Worm (Caenorhabditis elegans) whole organism, late embryonic: ENCODE data around the gene F54C8.6.

ENCODE experiments used
- C08G9.2 ChIP-seq: sonication (generic microtip); optimal IDR thresholded peaks from 2 replicates; lab custom pipeline; 2016; ENCODE audit warnings: mild to moderate bottlenecking, missing genetic modification characterization, moderate library complexity, missing compliant biosample characterization
- C38D4.7 ChIP-seq: fragments of 200-800 bp; sonication (Bioruptor generic); optimal IDR thresholded peaks from 2 replicates; lab custom pipeline; 2018; ENCODE audit warnings: mild to moderate bottlenecking, missing genetic modification characterization, moderate library complexity, missing compliant biosample characterization
- F13H6.1 ChIP-seq: sonication (generic microtip); optimal IDR thresholded peaks from 2 replicates; lab custom pipeline; 2016; ENCODE audit warnings: missing genetic modification characterization, missing compliant biosample characterization
- K02D7.2 ChIP-seq: sonication (generic microtip); optimal IDR thresholded peaks from 2 replicates; lab custom pipeline; 2017; ENCODE audit warnings: mild to moderate bottlenecking, missing genetic modification characterization, missing compliant biosample characterization
- Y22D7AL.16 ChIP-seq: sonication (generic microtip); optimal IDR thresholded peaks from 2 replicates; lab custom pipeline; 2016; ENCODE audit warnings: missing genetic modification characterization, missing compliant biosample characterization
- ama-1 ChIP-seq: fragments of 150-350 bp; optimal IDR thresholded peaks from 2 replicates; lab custom pipeline; 2014
- ceh-14 ChIP-seq: sonication (generic microtip); optimal IDR thresholded peaks from 2 replicates; lab custom pipeline; 2016; ENCODE audit warnings: missing genotype, missing genetic modification characterization, missing compliant biosample characterization
- ceh-2 ChIP-seq: sonication (generic microtip); optimal IDR thresholded peaks from 2 replicates; lab custom pipeline; 2016; ENCODE audit warnings: missing genotype, missing genetic modification characterization, missing compliant biosample characterization
- ceh-22 ChIP-seq: sonication (generic microtip); optimal IDR thresholded peaks from 2 replicates; lab custom pipeline; 2017; ENCODE audit warnings: missing biosample characterization, missing genetic modification characterization
- ceh-24 ChIP-seq: sonication (generic microtip); optimal IDR thresholded peaks from 2 replicates; lab custom pipeline; 2016; ENCODE audit warnings: mild to moderate bottlenecking, missing genetic modification characterization, missing compliant biosample characterization
- ceh-31 ChIP-seq: sonication (generic microtip); optimal IDR thresholded peaks from 2 replicates; lab custom pipeline; 2016; ENCODE audit warnings: missing genetic modification characterization, missing compliant biosample characterization
- ceh-45 ChIP-seq: fragments of 200-800 bp; sonication (Bioruptor generic); IDR thresholded peaks from 2 replicates; pipeline ENCODE4 v1.3.6; 2022; ENCODE audit warnings: missing genetic modification reagents, missing genetic modification characterization, missing compliant biosample characterization
- che-1 ChIP-seq: sonication (generic microtip); optimal IDR thresholded peaks from 2 replicates; lab custom pipeline; 2016; ENCODE audit warnings: mild to moderate bottlenecking, missing genetic modification characterization, missing compliant biosample characterization
- dmd-4 ChIP-seq: sonication (generic microtip); optimal IDR thresholded peaks from 2 replicates; lab custom pipeline; 2016; ENCODE audit warnings: borderline replicate concordance, missing genetic modification characterization, missing compliant biosample characterization
- elt-2 ChIP-seq: sonication (generic microtip); optimal IDR thresholded peaks from 2 replicates; lab custom pipeline; 2016; ENCODE audit warnings: missing genetic modification reagents, missing genetic modification characterization, missing compliant biosample characterization
- elt-4 ChIP-seq: sonication (generic microtip); optimal IDR thresholded peaks from 2 replicates; lab custom pipeline; 2016; ENCODE audit warnings: missing genetic modification characterization, missing compliant biosample characterization
- ets-4 ChIP-seq: sonication (generic microtip); optimal IDR thresholded peaks from 2 replicates; lab custom pipeline; 2016; ENCODE audit warnings: missing genetic modification characterization, missing compliant biosample characterization
- eyg-1 ChIP-seq: sonication (generic microtip); optimal IDR thresholded peaks from 2 replicates; lab custom pipeline; 2016; ENCODE audit warnings: missing genotype, missing genetic modification characterization, missing compliant biosample characterization
- fax-1 ChIP-seq: sonication (generic microtip); optimal IDR thresholded peaks from 2 replicates; lab custom pipeline; 2016; ENCODE audit warnings: missing genotype, missing genetic modification characterization, missing compliant biosample characterization
- fkh-10 ChIP-seq: fragments of 150-350 bp; optimal IDR thresholded peaks from 2 replicates; lab custom pipeline; 2014; ENCODE audit warnings: missing biosample characterization, missing genetic modification reagents, missing genetic modification characterization
- gmeb-2 ChIP-seq: sonication (generic microtip); optimal IDR thresholded peaks from 2 replicates; lab custom pipeline; 2016; ENCODE audit warnings: missing genetic modification characterization, inconsistent platforms, missing compliant biosample characterization
- hlh-13 ChIP-seq: fragments of 200-800 bp; sonication (Bioruptor generic); optimal IDR thresholded peaks from 2 replicates; lab custom pipeline; 2018; ENCODE audit warnings: mild to moderate bottlenecking, missing genetic modification characterization, missing compliant biosample characterization
- hlh-30 ChIP-seq: sonication (generic microtip); optimal IDR thresholded peaks from 2 replicates; lab custom pipeline; 2017; ENCODE audit warnings: antibody characterized with exemption, missing genetic modification characterization, missing compliant biosample characterization; ENCODE audit not compliant: insufficient read depth
- hlh-8 ChIP-seq: sonication (generic microtip); optimal IDR thresholded peaks from 2 replicates; lab custom pipeline; 2016; ENCODE audit warnings: missing genotype, missing genetic modification characterization, missing compliant biosample characterization
- lim-6 ChIP-seq: sonication (generic microtip); optimal IDR thresholded peaks from 2 replicates; lab custom pipeline; 2016; ENCODE audit warnings: missing genetic modification characterization, missing compliant biosample characterization
- lin-11 ChIP-seq: fragments of 200-800 bp; sonication (Bioruptor generic); optimal IDR thresholded peaks from 2 replicates; lab custom pipeline; 2018; ENCODE audit warnings: mild to moderate bottlenecking, missing genetic modification characterization, missing compliant biosample characterization
- madf-2 ChIP-seq: sonication (generic microtip); optimal IDR thresholded peaks from 2 replicates; lab custom pipeline; 2017; ENCODE audit warnings: missing genetic modification characterization, missing compliant biosample characterization
- nfya-1 ChIP-seq: sonication (generic microtip); optimal IDR thresholded peaks from 2 replicates; lab custom pipeline; 2017; ENCODE audit warnings: missing genetic modification characterization, mild to moderate bottlenecking, missing compliant biosample characterization, antibody characterized with exemption, moderate library complexity
- odd-2 ChIP-seq: sonication (generic microtip); optimal IDR thresholded peaks from 2 replicates; lab custom pipeline; 2017; ENCODE audit warnings: antibody characterized with exemption, mild to moderate bottlenecking, missing genetic modification characterization, missing compliant biosample characterization
- pag-3 ChIP-seq: sonication (generic microtip); optimal IDR thresholded peaks from 2 replicates; lab custom pipeline; 2016; ENCODE audit warnings: missing compliant biosample characterization, missing genetic modification characterization, borderline replicate concordance
- pat-9 ChIP-seq: fragments of 200-800 bp; sonication (Bioruptor generic); optimal IDR thresholded peaks from 2 replicates; lab custom pipeline; 2018; ENCODE audit warnings: mild to moderate bottlenecking, missing genetic modification characterization, moderate library complexity, missing compliant biosample characterization
- pha-2 ChIP-seq: sonication (generic microtip); optimal IDR thresholded peaks from 2 replicates; lab custom pipeline; 2017; ENCODE audit warnings: mild to moderate bottlenecking, missing genetic modification characterization, missing compliant biosample characterization
- pha-4 ChIP-seq: fragments of 150-350 bp; optimal IDR thresholded peaks from 2 replicates; lab custom pipeline; 2018; ENCODE audit warnings: missing biosample characterization, missing genetic modification reagents, missing genetic modification characterization
- pqm-1 ChIP-seq: sonication (generic microtip); optimal IDR thresholded peaks from 2 replicates; lab custom pipeline; 2016; ENCODE audit warnings: missing genetic modification characterization, missing compliant biosample characterization
- pros-1 ChIP-seq: fragments of 150-350 bp; optimal IDR thresholded peaks from 2 replicates; lab custom pipeline; 2014; ENCODE audit warnings: missing biosample characterization, missing genetic modification reagents, missing genetic modification characterization
- ref-2 ChIP-seq: sonication (generic microtip); optimal IDR thresholded peaks from 2 replicates; lab custom pipeline; 2016; ENCODE audit warnings: missing genetic modification characterization, missing compliant biosample characterization
- rnt-1 ChIP-seq: sonication (generic microtip); optimal IDR thresholded peaks from 2 replicates; lab custom pipeline; 2016; ENCODE audit warnings: missing genetic modification characterization, missing compliant biosample characterization
- sdc-2 ChIP-seq: sonication (generic microtip); optimal IDR thresholded peaks from 2 replicates; lab custom pipeline; 2016; ENCODE audit warnings: missing genotype, missing genetic modification characterization, missing compliant biosample characterization
- sox-4 ChIP-seq: sonication (generic microtip); optimal IDR thresholded peaks from 2 replicates; lab custom pipeline; 2017; ENCODE audit warnings: mild to moderate bottlenecking, missing genetic modification characterization, inconsistent platforms, missing compliant biosample characterization
- syd-9 ChIP-seq: sonication (generic microtip); optimal IDR thresholded peaks from 2 replicates; lab custom pipeline; 2016; ENCODE audit warnings: mild to moderate bottlenecking, missing genetic modification characterization, moderate library complexity, missing compliant biosample characterization
- tbx-7 ChIP-seq: sonication (generic microtip); optimal IDR thresholded peaks from 2 replicates; lab custom pipeline; 2016; ENCODE audit warnings: missing genotype, missing genetic modification characterization, missing compliant biosample characterization
- unc-55 ChIP-seq: sonication (generic microtip); optimal IDR thresholded peaks from 2 replicates; lab custom pipeline; 2017; ENCODE audit warnings: missing biosample characterization, missing genetic modification reagents, missing genetic modification characterization
- unc-86 ChIP-seq: sonication (generic microtip); optimal IDR thresholded peaks from 2 replicates; lab custom pipeline; 2016; ENCODE audit warnings: missing genetic modification characterization, missing compliant biosample characterization
- ztf-16 ChIP-seq: sonication (generic microtip); optimal IDR thresholded peaks from 2 replicates; lab custom pipeline; 2017; ENCODE audit warnings: missing genetic modification characterization, missing compliant biosample characterization

F54C8.6 gene

DNA sequence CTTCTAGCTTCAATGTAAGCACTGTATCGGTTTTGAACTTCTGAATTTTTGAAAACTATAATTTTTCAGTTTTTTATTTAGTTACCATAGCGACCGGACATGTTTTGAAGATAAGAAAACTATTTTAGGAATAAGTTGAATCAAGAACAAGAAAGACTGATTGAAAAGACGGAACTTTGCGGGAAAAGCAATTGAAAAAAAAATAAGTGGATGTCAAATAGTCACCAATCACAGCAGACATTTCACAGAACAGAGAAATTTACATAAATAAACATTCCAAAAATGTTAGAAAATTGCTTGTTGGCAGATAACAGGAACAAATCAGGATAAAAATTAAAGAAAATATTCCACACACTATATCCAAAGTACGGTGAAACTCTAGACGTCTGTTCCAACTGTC lies at the start of gene F54C8.6:
F54C8.6 (minus strand) TSS at position 101 of the 400 bp plus-strand sequence.
- TF ChIP-seq ceh-22, result no peak
- no peak for TF ChIP-seq dmd-4 (tag; lab: Kevin White, UChicago)
- no peak for TF ChIP-seq Y22D7AL.16 (tag; lab: Kevin White, UChicago)
- TF ChIP-seq gmeb-2 (tag; lab: Kevin White, UChicago), result no peak
- no peak for TF ChIP-seq eyg-1 (tag; lab: Kevin White, UChicago)
- no peak for TF ChIP-seq pros-1 (tag; lab: Kevin White, UChicago)
- no peak for TF ChIP-seq ceh-24 (tag; lab: Kevin White, UChicago)
- TF ChIP-seq pag-3 (tag; lab: Kevin White, UChicago), result no peak
- no peak for TF ChIP-seq odd-2 (tag; lab: Kevin White, UChicago)
- TF ChIP-seq ref-2 (tag; lab: Kevin White, UChicago), result no peak
- TF ChIP-seq C38D4.7 (GFP tag; lab: Kevin White, UChicago), result no peak

ce11 chrIII:9497412-9497811 lies 47.7 kb upstream of the F54C8.6 start:
- no peak for TF ChIP-seq ztf-16 (tag; lab: Kevin White, UChicago)
- no peak for TF ChIP-seq ceh-2 (tag; lab: Kevin White, UChicago)
- TF ChIP-seq syd-9 (tag; lab: Kevin White, UChicago), result no peak
- TF ChIP-seq pha-2 (tag; lab: Kevin White, UChicago), result no peak
- TF ChIP-seq C08G9.2 (tag; lab: Kevin White, UChicago), result no peak
- TF ChIP-seq hlh-30 (tag; lab: Kevin White, UChicago), result no peak
- TF ChIP-seq odd-2 (tag; lab: Kevin White, UChicago), result no peak
- no peak for TF ChIP-seq K02D7.2
- TF ChIP-seq tbx-7 (tag; lab: Kevin White, UChicago), result no peak
- no peak for TF ChIP-seq fax-1 (tag; lab: Kevin White, UChicago)
- no peak for TF ChIP-seq elt-4 (tag; lab: Kevin White, UChicago)
- no peak for TF ChIP-seq lin-11 (tag; lab: Kevin White, UChicago)
- TF ChIP-seq unc-55 (GFP tag; lab: Kevin White, UChicago), result no peak
- no peak for TF ChIP-seq madf-2
- TF ChIP-seq ceh-45, result no peak
- TF ChIP-seq elt-2 (tag; lab: Kevin White, UChicago), result no peak
- no peak for TF ChIP-seq pat-9
- no peak for TF ChIP-seq hlh-13 (GFP tag; lab: Kevin White, UChicago)
- TF ChIP-seq unc-86 (tag; lab: Kevin White, UChicago), result no peak
- TF ChIP-seq, all 69 proteins: peak for 0

ce11 chrIII:9496083-9496482 lies 46.4 kb upstream of the F54C8.6 start:
- TF ChIP-seq F13H6.1 (tag; lab: Kevin White, UChicago), result no peak
- TF ChIP-seq K02D7.2, result no peak
- no peak for TF ChIP-seq nfya-1 (tag; lab: Kevin White, UChicago)
- no peak for TF ChIP-seq lim-6
- no peak for TF ChIP-seq sox-4
- no peak for TF ChIP-seq pag-3 (tag; lab: Kevin White, UChicago)
- TF ChIP-seq pha-4 (tag; lab: Kevin White, UChicago), result no peak

DNA sequence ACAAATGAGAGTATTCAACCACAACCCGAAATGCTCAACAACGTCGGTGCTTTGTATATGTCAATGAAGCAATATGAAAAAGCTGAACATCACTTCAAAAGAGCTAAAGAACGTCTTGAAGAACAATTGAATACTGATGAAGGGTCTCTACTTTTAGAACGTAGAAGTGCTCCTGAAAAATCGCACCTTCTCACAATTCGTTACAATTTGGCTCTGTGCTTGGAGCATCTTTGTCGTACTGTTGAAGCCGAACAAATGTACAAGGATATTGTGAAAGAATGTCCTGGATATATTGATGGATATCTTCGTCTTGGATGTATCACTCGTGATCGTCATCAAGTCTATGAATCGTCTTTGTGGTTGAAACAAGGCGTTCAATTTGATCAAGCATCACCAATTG lies 44.5 kb upstream of the F54C8.6 start:
- TF ChIP-seq fax-1 (tag; lab: Kevin White, UChicago) (no peak), hlh-30 (tag; lab: Kevin White, UChicago) (no peak), ceh-24 (tag; lab: Kevin White, UChicago) (no peak), pha-4 (tag; lab: Kevin White, UChicago) (no peak), lim-6 (no peak), fkh-10 (GFP tag; lab: Kevin White, UChicago) (no peak), hlh-8 (tag; lab: Kevin White, UChicago) (no peak), sox-4 (no peak), pqm-1 (tag; lab: Kevin White, UChicago) (no peak), hlh-13 (GFP tag; lab: Kevin White, UChicago) (no peak), ets-4 (tag; lab: Kevin White, UChicago) (no peak), che-1 (tag; lab: Kevin White, UChicago) (no peak), ceh-31 (no peak), rnt-1 (tag; lab: Kevin White, UChicago) (no peak), sdc-2 (no peak), madf-2 (no peak), pros-1 (tag; lab: Kevin White, UChicago) (no peak), ama-1 (lab: Kevin White, UChicago) (no peak), ceh-14 (tag; lab: Kevin White, UChicago) (no peak), C38D4.7 (GFP tag; lab: Kevin White, UChicago) (no peak)
- TF ChIP-seq, all 69 proteins: peak for 0
